Worm (Caenorhabditis elegans) whole organism, L2 larva: ENCODE measurements around the gene srv-13.

ENCODE experiments used
- F13H6.1 ChIP-seq: sonication (generic microtip); optimal IDR thresholded peaks from 2 replicates; lab custom pipeline; 2016; ENCODE audit warnings: missing genetic modification characterization, missing compliant biosample characterization
- Y55F3AM.14 ChIP-seq: fragments of 200-800 bp; sonication (Bioruptor generic); optimal IDR thresholded peaks from 2 replicates; lab custom pipeline; 2018; ENCODE audit warnings: mild to moderate bottlenecking, missing genetic modification characterization, missing compliant biosample characterization
- ZK546.5 ChIP-seq: sonication (generic microtip); optimal IDR thresholded peaks from 2 replicates; lab custom pipeline; 2017; ENCODE audit warnings: missing biosample characterization, missing genetic modification characterization
- aly-2 ChIP-seq: fragments of 150-350 bp; optimal IDR thresholded peaks from 2 replicates; lab custom pipeline; 2014; ENCODE audit warnings: missing biosample characterization, missing genetic modification characterization
- ama-1 ChIP-seq: fragments of 150-350 bp; optimal IDR thresholded peaks from 2 replicates; lab custom pipeline; 2018; ENCODE audit warnings: inconsistent platforms
- blmp-1 ChIP-seq: sonication (generic microtip); optimal IDR thresholded peaks from 2 replicates; lab custom pipeline; 2017; ENCODE audit warnings: missing genetic modification characterization, mild to moderate bottlenecking, missing compliant biosample characterization, antibody characterized with exemption, moderate library complexity; ENCODE audit not compliant: insufficient read depth
- ceh-16 ChIP-seq: fragments of 150-350 bp; optimal IDR thresholded peaks from 2 replicates; lab custom pipeline; 2014; ENCODE audit warnings: missing biosample characterization, missing genetic modification characterization
- ceh-82 ChIP-seq: fragments of 150-350 bp; optimal IDR thresholded peaks from 2 replicates; lab custom pipeline; 2014; ENCODE audit warnings: missing biosample characterization, missing genetic modification characterization
- dmd-4 ChIP-seq: sonication (generic microtip); optimal IDR thresholded peaks from 2 replicates; lab custom pipeline; 2017; ENCODE audit warnings: missing biosample characterization, missing genetic modification characterization
- egl-27 ChIP-seq: sonication (generic microtip); optimal IDR thresholded peaks from 3 replicates; lab custom pipeline; 2017; ENCODE audit warnings: missing biosample characterization, missing genetic modification reagents, missing genetic modification characterization
- elt-1 ChIP-seq: fragments of 150-350 bp; optimal IDR thresholded peaks from 2 replicates; lab custom pipeline; 2014; ENCODE audit warnings: missing biosample characterization, missing genetic modification characterization
- elt-3 ChIP-seq: sonication (generic microtip); optimal IDR thresholded peaks from 2 replicates; lab custom pipeline; 2017; ENCODE audit warnings: missing biosample characterization, missing genetic modification characterization
- fos-1 ChIP-seq: fragments of 150-350 bp; optimal IDR thresholded peaks from 2 replicates; lab custom pipeline; 2014; ENCODE audit warnings: missing biosample characterization, missing genetic modification characterization
- lin-11 ChIP-seq: fragments of 150-350 bp; sonication (generic microtip); optimal IDR thresholded peaks from 2 replicates; lab custom pipeline; 2014; ENCODE audit warnings: missing biosample characterization, missing genetic modification characterization, inconsistent platforms, mixed read lengths
- lin-13 ChIP-seq: fragments of 150-350 bp; optimal IDR thresholded peaks from 2 replicates; lab custom pipeline; 2014; ENCODE audit warnings: missing biosample characterization, missing genetic modification reagents, missing genetic modification characterization
- lin-39 ChIP-seq: fragments of 150-350 bp; optimal IDR thresholded peaks from 2 replicates; lab custom pipeline; 2014; ENCODE audit warnings: missing biosample characterization, missing genetic modification reagents, missing genetic modification characterization
- lsy-2 ChIP-seq, 2 experiments: fragments of 150-350 bp in 1 of 2; sonication (generic microtip) in 1 of 2; optimal IDR thresholded peaks; 2 replicates each; lab custom pipeline; 2014 to 2017; ENCODE audit warnings: missing biosample characterization in 2 of 2, missing genetic modification characterization in 2 of 2
- mbf-1 ChIP-seq: sonication (generic microtip); optimal IDR thresholded peaks from 2 replicates; lab custom pipeline; 2017; ENCODE audit warnings: missing biosample characterization, missing genetic modification characterization
- nhr-10 ChIP-seq: sonication (generic microtip); optimal IDR thresholded peaks from 2 replicates; lab custom pipeline; 2017; ENCODE audit warnings: missing biosample characterization, missing genetic modification characterization
- nhr-12 ChIP-seq: fragments of 150-350 bp; optimal IDR thresholded peaks from 2 replicates; lab custom pipeline; 2014; ENCODE audit warnings: missing biosample characterization, missing genetic modification characterization
- nhr-21 ChIP-seq: fragments of 150-350 bp; optimal IDR thresholded peaks from 2 replicates; lab custom pipeline; 2014; ENCODE audit warnings: missing biosample characterization, missing genetic modification characterization
- nhr-237 ChIP-seq: fragments of 150-350 bp; optimal IDR thresholded peaks from 2 replicates; lab custom pipeline; 2014; ENCODE audit warnings: missing biosample characterization, missing genetic modification characterization
- nhr-6 ChIP-seq: fragments of 150-350 bp; optimal IDR thresholded peaks from 2 replicates; lab custom pipeline; 2014; ENCODE audit warnings: missing biosample characterization, missing genetic modification characterization
- nhr-77 ChIP-seq: fragments of 150-350 bp; optimal IDR thresholded peaks from 2 replicates; lab custom pipeline; 2014; ENCODE audit warnings: missing biosample characterization, missing genetic modification characterization
- peb-1 ChIP-seq: fragments of 150-350 bp; optimal IDR thresholded peaks from 2 replicates; lab custom pipeline; 2014; ENCODE audit warnings: missing biosample characterization, missing genetic modification characterization
- sem-4 ChIP-seq: fragments of 150-350 bp; optimal IDR thresholded peaks from 2 replicates; lab custom pipeline; 2014; ENCODE audit warnings: missing biosample characterization, missing genetic modification reagents, missing genetic modification characterization
- skn-1 ChIP-seq: sonication (generic microtip); optimal IDR thresholded peaks from 2 replicates; lab custom pipeline; 2017; ENCODE audit warnings: missing biosample characterization, missing genetic modification characterization
- sma-3 ChIP-seq: sonication (generic microtip); optimal IDR thresholded peaks from 2 replicates; lab custom pipeline; 2016; ENCODE audit warnings: missing genetic modification reagents, missing genetic modification characterization, missing compliant biosample characterization
- sma-9 ChIP-seq, 2 experiments: fragments of 150-350 bp in 1 of 2; sonication (generic microtip) in 1 of 2; optimal IDR thresholded peaks; 2 replicates each; lab custom pipeline; 2014 to 2016; ENCODE audit warnings: missing genetic modification characterization in 2 of 2, mild to moderate bottlenecking in 1 of 2, missing biosample characterization in 1 of 2, missing compliant biosample characterization in 1 of 2, missing genetic modification reagents in 1 of 2, moderate library complexity in 1 of 2
- snpc-4 ChIP-seq: fragments of 150-350 bp; optimal IDR thresholded peaks from 2 replicates; lab custom pipeline; 2014; ENCODE audit warnings: missing biosample characterization, missing genetic modification characterization
- unc-39 ChIP-seq: fragments of 150-350 bp; optimal IDR thresholded peaks from 2 replicates; lab custom pipeline; 2014; ENCODE audit warnings: missing biosample characterization, missing genetic modification characterization
- unc-55 ChIP-seq: fragments of 150-350 bp; sonication (generic microtip); optimal IDR thresholded peaks from 3 replicates; lab custom pipeline; 2014; ENCODE audit warnings: missing biosample characterization, missing genetic modification reagents, missing genetic modification characterization
- unc-62 ChIP-seq: fragments of 150-350 bp; optimal IDR thresholded peaks from 2 replicates; lab custom pipeline; 2014; ENCODE audit warnings: missing biosample characterization, missing genetic modification reagents, missing genetic modification characterization
- ztf-1 ChIP-seq: fragments of 200-800 bp; sonication (Bioruptor generic); conservative IDR thresholded peaks from 2 replicates; pipeline ENCODE4 v1.3.6; 2022; ENCODE audit warnings: missing genetic modification characterization, missing compliant biosample characterization
- ztf-11 ChIP-seq: sonication (generic microtip); optimal IDR thresholded peaks from 2 replicates; lab custom pipeline; 2017; ENCODE audit warnings: missing biosample characterization, missing genetic modification characterization
- ztf-4 ChIP-seq: fragments of 150-350 bp; optimal IDR thresholded peaks from 2 replicates; lab custom pipeline; 2014; ENCODE audit warnings: missing biosample characterization, missing genetic modification characterization

Gene srv-13

DNA sequence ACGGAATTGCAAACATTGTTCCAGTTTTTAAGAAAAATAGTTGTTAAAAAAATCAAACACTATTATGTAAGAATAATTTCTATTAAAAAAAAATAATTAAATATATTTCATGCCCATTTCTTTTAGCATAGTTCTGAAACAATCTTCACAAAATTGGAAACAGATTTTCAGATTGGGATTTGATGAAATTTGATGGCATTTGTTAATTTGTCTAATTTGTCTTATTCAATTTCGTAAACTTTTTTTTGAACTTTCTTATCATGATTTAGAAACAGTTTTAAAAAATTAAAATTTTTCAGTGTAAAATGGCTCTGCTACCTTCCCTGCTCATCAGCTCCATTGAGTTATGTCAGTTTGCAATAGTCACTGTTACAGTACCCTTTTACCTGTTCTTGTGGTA lies at the start of gene srv-13:
Gene srv-13, plus strand, starts transcription at position 301 of the 400 bp plus-strand sequence.
- TF ChIP-seq ama-1 (lab: Kevin White, UChicago) (no peak), fos-1 (tag; lab: Kevin White, UChicago) (no peak), aly-2 (tag; lab: Kevin White, UChicago) (no peak), unc-39 (tag; lab: Kevin White, UChicago) (no peak), ceh-16 (tag; lab: Kevin White, UChicago) (no peak), lin-11 (no peak), lin-39 (tag; lab: Kevin White, UChicago) (no peak), sem-4 (tag; lab: Kevin White, UChicago) (no peak), Y55F3AM.14 (no peak), nhr-77 (no peak), ztf-1 (no peak), F13H6.1 (no peak), ceh-82 (tag; lab: Kevin White, UChicago) (no peak), unc-55 (no peak)

DNA sequence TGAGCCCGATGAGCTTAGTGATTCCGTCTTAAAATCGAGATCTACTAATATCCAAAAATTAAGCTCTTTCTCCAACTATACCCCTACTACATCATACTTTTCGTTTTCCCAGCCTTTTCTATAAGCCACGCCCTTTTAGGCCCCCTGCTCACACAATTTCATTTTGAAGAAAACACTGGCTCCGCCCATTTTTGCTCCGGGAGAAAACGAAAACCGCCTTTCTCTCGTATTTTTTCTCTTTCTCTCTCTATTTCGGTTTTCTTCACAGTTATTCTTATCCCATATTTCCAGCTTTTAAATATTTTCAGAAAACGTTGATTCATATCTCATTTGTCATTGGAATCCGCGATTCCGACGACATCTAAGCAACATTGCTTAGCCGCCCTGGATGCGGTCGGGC lies 43.3 kb upstream of the srv-13 start, which contains the start of gene Y73B6BL.47:
Gene Y73B6BL.47, plus strand, starts transcription at position 301 of the 400 bp plus-strand sequence.
- TF ChIP-seq nhr-237 (tag; lab: Kevin White, UChicago), result no peak
- TF ChIP-seq elt-1 (tag; lab: Kevin White, UChicago), result no peak
- no peak for TF ChIP-seq ztf-11 (tag; lab: Kevin White, UChicago)
- no peak for TF ChIP-seq ceh-82 (tag; lab: Kevin White, UChicago)
- no peak for TF ChIP-seq mbf-1 (tag; lab: Kevin White, UChicago)
- no peak for TF ChIP-seq dmd-4 (tag; lab: Kevin White, UChicago)
- no peak for TF ChIP-seq nhr-21
- no peak for TF ChIP-seq sem-4 (tag; lab: Kevin White, UChicago)
- TF ChIP-seq ztf-4 (tag; lab: Kevin White, UChicago), result no peak
- TF ChIP-seq nhr-10, result no peak

DNA sequence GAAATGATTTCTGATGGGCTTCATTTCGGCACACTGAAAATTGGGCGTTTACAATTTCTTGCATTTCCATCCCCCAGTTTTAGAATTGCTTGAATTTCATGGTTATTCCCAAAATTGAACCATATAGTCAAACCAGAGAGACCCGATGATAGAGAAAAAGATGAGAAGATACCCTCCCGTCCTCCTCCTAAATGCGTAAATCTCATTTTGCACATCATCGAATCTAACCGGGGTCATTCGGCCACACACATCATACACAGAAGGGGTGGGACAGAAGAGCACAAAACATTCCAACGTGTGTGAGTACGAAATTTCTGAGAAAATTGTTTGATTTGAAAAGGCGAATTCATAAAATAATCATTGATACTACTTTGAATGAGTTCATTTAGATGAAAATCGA lies 41.4 kb upstream of the srv-13 start:
- TF ChIP-seq elt-3 (tag; lab: Kevin White, UChicago) (no peak), egl-27 (tag; lab: Kevin White, UChicago) (no peak), lin-13 (GFP tag; lab: Kevin White, UChicago) (no peak), sem-4 (tag; lab: Kevin White, UChicago) (no peak), ZK546.5 (tag; lab: Kevin White, UChicago) (no peak), ceh-16 (tag; lab: Kevin White, UChicago) (no peak), snpc-4 (tag; lab: Kevin White, UChicago) (no peak), nhr-6 (no peak), unc-62 (GFP tag; lab: Kevin White, UChicago) (no peak), Y55F3AM.14 (no peak), lsy-2 (tag; optimal IDR thresholded peaks at IDR 0.05; lab: Kevin White, UChicago) (no peak), nhr-10 (no peak), blmp-1 (tag; lab: Kevin White, UChicago) (no peak)

DNA sequence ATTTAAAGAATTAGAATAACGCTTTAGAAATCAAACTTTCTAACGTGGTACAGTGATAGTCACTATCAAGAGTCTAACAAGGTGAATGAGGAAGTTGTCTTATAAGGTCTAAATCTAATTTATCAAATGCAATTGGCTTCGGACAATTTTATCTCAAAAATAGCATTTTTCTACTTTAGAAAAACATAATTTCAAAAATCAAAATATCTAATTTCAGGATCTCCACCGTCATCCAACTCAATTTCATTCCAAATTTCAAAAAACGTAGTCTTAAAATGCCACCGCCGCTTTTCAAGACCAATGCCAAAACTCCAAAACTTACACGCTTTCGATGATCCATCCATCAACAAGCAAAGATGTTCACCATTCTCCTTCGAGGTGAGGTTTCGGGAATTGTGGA lies 39.9 kb upstream of the srv-13 start, which contains the start of gene Y73B6BL.270:
Gene Y73B6BL.270, plus strand, starts transcription at position 301 of the 400 bp plus-strand sequence.
- TF ChIP-seq sma-9 (GFP tag; optimal IDR thresholded peaks at IDR 0.05; lab: Kevin White, UChicago) (no peak), sma-9 (tag; optimal IDR thresholded peaks at IDR 0.05; lab: Kevin White, UChicago) (no peak), peb-1 (no peak), ztf-11 (tag; lab: Kevin White, UChicago) (no peak), sma-3 (GFP tag; lab: Kevin White, UChicago) (no peak), sem-4 (tag; lab: Kevin White, UChicago) (no peak), fos-1 (tag; lab: Kevin White, UChicago) (no peak), unc-55 (no peak), ama-1 (lab: Kevin White, UChicago) (no peak), skn-1 (tag; lab: Kevin White, UChicago) (no peak), ztf-1 (no peak), nhr-12 (tag; lab: Kevin White, UChicago) (no peak), lin-11 (no peak), ztf-4 (tag; lab: Kevin White, UChicago) (no peak)
